Fruit fly (Drosophila melanogaster) ovary, adult (tissue): ENCODE measurements around the gene vn.

Source experiments
- CG17801 ChIP-seq: fragments of 200-800 bp; optimal IDR thresholded peaks from 2 replicates; lab custom pipeline; 2019; ENCODE audit warnings: missing biosample characterization, mild to moderate bottlenecking, missing genetic modification characterization, moderate library complexity; ENCODE audit not compliant: partially characterized antibody

The vn gene

DNA sequence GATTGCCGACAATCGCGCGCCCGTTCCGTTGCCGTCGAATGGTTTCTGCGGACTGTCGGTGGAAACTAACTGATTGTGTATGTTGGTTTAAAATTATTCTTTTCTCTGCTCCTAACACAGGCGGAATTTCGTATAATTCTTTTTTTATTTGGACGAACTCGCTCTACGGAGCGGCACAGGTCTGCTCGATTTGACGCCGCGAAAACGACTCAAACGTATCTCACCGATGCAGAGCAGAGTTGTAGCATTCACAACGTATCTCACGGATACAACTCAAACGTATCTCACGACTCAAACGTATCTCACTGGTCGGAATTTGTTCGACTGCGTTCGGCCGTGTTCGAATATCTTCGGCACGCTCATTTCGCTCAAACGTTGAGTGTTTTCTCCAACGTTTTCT is at the start of gene vn:
Gene vn (minus strand): TSS at position 199 of the 400 bp plus-strand sequence.
- TF ChIP-seq CG17801 = peak; percentile 9

DNA sequence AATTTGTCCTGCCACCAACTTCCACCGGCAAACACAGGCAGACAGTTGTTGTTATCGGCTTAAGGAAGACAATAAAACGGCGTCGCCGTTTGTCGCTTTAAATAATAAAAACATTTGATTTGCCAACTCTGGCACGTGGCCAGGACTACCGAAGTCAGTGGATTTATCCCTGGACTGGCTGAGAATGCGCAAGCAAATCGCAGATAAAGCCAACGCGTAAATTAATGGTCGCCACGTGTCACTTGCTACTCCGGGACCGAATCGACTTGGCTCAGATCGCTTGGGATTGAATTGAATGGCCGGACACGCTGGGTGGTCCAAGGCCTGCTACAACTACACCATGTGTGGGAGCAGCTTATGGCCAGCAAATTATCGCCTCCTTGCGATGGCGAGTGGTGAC is 47.6 kb upstream of the vn start:
- no peak for TF ChIP-seq CG17801

DNA sequence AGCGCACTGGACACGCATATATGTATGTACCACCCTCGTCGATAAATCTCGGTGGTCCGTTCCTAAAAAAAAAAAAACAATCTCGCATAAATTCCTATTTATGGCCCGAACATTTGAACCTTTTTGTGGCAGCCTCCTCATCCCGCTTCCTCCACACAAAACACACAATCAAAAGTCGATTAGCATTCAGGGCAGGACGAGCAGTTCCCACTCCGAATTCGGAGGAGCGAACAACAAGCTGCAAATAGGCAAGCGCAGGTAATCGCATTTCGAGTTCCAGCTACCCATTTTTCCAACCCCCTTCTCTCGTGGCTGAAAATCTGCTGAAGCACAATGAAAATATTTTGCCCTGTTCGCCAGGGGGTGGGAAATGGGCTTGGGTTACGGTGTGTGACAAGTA is 46.3 kb upstream of the vn start:
- no peak for TF ChIP-seq CG17801

- TF ChIP-seq CG17801 = no peak
Observed at dm6 chr3L:5891114-5891513, 45.6 kb upstream of the vn start.

dm6 chr3L:5884735-5885134 is 39.3 kb upstream of the vn start:
- no peak for TF ChIP-seq CG17801

- TF ChIP-seq CG17801 = no peak
Observed at dm6 chr3L:5882209-5882403, 36.6 kb upstream of the vn start, which contains the start of gene CG13287. Gene CG13287 (plus strand): TSS chr3L:5882304.

dm6 chr3L:5881310-5882208 is 36.1 kb upstream of the vn start:
- no peak for TF ChIP-seq CG17801

DNA sequence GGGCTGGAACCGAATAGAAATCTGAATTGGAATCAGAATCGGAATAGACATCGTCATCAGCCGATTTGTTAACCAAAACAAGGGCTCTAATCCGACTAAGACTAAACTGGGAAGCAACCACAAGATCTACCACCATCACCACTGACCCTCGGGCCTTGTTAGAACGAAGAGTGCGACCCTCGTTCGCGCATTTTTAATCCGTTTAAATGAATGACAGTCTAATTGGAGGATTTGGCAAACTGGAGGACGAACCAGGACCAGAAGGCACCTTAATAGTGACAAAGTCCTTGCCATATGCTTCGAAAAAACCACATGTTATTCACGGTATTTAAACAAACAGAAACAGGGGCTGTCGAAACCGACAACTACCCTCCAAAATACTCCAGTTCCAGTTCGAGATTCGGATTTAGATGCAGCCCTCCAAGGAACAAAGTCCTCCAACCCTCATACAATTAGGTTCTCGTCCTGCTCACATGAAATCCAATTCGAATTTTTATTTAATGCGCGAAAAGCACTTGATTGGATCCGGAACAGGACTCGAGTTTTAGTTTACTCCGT is 33.3 kb upstream of the vn start:
- no peak for TF ChIP-seq CG17801

DNA sequence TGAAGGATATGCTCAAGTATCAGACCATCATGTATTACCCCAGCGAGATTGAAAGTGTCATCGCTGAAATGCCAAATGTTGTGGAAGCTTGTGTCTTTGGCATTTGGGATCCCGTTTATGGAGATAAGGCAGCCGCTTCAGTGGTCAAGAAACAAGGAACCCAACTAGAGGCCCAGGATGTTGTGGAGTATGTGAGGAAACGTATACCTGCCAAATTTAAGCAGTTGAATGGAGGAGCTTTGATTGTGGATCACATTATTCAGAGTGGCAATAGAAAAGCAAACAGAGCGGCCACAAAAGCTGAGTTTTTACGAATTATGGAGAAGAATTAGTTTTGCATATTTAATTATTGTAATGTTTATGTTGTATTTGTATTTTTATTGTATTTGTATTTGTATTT is 27.5 kb upstream of the vn start, which contains the start of gene CG18586:
Gene CG18586 (plus strand): TSS at position 301 of the 400 bp plus-strand sequence.
- no peak for TF ChIP-seq CG17801

DNA sequence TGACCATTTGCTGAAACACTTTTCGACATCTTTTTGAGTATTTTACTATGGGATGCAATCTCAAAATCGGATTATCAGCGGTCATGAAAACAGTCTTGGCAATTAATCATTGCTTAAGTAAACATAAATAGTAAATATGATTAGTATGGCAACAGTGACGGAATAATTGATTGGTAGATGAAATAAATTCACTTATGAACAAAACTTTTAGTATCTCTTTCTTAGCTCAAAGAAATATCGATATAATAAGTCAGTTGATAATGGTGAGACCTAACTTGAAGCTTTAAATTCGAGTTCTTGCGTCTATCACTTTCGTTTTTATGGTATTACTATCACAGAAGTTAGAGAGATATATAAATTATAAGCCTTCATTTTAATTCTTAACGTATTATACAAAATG is 25.7 kb upstream of the vn start, which contains the start of gene CG5568:
Gene CG5568 (plus strand): TSS at position 301 of the 400 bp plus-strand sequence.
- TF ChIP-seq CG17801 = no peak

dm6 chr3L:5869614-5870204 is 24.2 kb upstream of the vn start:
- TF ChIP-seq CG17801 = peak; percentile 69

dm6 chr3L:5866924-5867323 is 21.5 kb upstream of the vn start:
- TF ChIP-seq CG17801 = no peak

dm6 chr3L:5863868-5864413 is 18.5 kb upstream of the vn start:
- TF ChIP-seq CG17801 = no peak

DNA sequence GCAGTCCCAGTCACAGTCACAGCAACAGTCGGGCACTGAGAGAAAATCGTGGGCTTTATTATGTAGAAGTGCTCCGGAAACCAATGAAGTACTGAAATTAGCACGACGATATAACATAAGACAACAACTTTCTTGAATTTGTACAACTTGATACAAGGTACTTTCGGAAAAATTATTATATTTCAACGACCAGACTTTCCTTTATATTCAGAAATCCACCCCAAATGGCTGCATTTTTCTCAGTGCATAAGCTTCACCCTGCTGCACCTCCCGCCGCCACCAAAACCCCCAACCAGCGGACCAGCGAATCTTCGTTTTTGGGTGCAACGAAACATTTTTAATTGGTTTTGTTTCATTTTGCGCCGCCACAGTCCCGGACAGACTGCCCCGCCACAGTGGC is 17.5 kb upstream of the vn start:
- no peak for TF ChIP-seq CG17801

DNA sequence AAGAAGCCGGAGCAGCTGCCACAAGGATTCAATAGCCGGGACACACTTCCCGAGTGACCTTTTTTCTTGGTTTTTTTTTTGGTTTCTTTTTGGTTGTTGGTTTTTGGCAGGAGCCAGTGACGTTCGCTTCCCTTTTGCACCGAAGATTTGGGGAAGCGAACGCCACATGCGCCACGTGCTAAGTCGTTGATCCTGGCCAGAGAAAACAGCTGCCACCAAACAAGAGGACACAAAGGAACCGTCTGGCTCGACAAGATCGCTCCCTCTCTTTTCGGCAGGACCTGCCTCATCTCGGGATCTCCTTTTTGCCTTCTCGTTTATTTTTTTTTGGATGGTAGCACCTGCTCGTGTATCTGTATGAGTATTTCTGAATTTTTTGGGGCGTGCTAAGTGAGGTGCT is 13.6 kb upstream of the vn start:
- TF ChIP-seq CG17801 = no peak

DNA sequence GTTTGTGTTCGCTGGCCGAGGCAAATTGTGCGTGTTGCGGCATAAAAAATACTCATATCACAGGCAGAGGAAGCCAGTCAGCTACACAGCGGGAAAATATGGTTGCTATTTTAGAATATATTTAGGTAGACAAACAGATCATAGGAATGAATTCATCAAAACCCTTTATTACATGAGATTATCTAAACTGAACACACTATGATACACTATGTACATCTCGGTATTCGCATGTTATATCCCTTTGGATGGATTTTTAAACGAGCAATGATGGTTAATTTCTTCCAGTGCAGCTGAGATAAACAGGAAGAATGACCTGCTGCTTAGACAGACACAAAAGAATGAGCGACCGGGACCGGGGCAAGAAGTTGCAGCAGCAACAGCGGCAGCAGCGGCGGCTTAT is 11.5 kb upstream of the vn start:
- no peak for TF ChIP-seq CG17801

DNA sequence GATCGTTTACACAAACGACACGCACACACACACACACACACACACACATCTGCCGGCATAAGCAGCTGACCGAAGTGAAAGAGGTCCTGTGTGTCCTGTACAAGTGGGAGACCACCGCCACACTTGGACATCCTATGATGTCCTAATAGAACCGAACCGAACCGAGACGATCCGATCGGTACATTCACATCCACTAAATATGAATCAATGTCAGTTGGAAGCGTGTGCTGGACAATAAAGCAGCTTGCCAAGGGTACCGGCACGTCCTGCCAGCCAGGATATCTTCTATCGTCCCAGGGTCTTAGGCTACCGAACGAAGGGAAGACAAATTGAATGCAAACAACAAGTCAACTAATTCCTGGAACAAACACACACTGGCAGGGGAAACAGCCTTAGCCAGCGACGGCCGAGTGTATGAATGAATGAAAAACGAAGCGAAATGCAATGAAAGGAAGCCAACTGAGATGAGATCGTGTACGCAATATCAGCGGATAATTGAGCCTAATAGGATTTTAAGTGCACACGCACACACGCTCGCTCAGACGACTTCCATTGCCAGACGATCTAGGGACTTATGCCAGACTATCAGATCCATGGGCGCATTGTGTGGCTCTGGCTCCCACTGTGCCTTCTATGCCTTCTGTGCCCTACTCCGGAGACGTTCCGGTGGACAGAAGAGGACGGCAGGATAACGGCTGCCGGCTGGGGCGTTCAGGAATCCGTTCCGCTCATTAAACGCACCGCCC is 10.8 kb upstream of the vn start:
- no peak for TF ChIP-seq CG17801
